Fruit fly (Drosophila melanogaster) whole organism, embryonic: ENCODE measurements around the gene CG34260.
A peak's percentile ranks its signal among the peaks of the same experiment; 100 is the strongest.

Source experiments
- Bteb2 ChIP-seq: fragments of 200-800 bp; sonication (Bioruptor generic); optimal IDR thresholded peaks from 2 replicates; lab custom pipeline; 2016; ENCODE audit warnings: missing biosample characterization, missing genetic modification characterization
- CG10209 ChIP-seq: fragments of 200-800 bp; sonication (Bioruptor generic); optimal IDR thresholded peaks from 3 replicates; lab custom pipeline; 2017; ENCODE audit warnings: missing biosample characterization, mild to moderate bottlenecking, missing genetic modification characterization, missing genetic modification reagents
- CG10654 ChIP-seq: fragments of 200-800 bp; sonication (Bioruptor generic); optimal IDR thresholded peaks from 2 replicates; lab custom pipeline; 2016; ENCODE audit warnings: missing biosample characterization, missing genetic modification characterization
- CG11247 ChIP-seq: fragments of 200-800 bp; sonication (Bioruptor generic); IDR thresholded peaks from 2 replicates; pipeline ENCODE4 v1.3.6; 2022; ENCODE audit warnings: missing biosample characterization, missing genetic modification characterization
- CG11504 ChIP-seq: fragments of 200-800 bp; sonication (Bioruptor generic); optimal IDR thresholded peaks from 3 replicates; lab custom pipeline; 2019; ENCODE audit warnings: missing biosample characterization, mild to moderate bottlenecking, missing genetic modification characterization, moderate library complexity
- CG12071 ChIP-seq: fragments of 200-800 bp; sonication (Bioruptor generic); optimal IDR thresholded peaks from 3 replicates; lab custom pipeline; 2018; ENCODE audit warnings: missing biosample characterization, mild to moderate bottlenecking, missing genetic modification characterization
- CG13296 ChIP-seq: fragments of 200-800 bp; sonication (Bioruptor generic); optimal IDR thresholded peaks from 3 replicates; lab custom pipeline; 2018; ENCODE audit warnings: missing biosample characterization, mild to moderate bottlenecking, missing genetic modification characterization
- CG13424 ChIP-seq: fragments of 200-800 bp; sonication (Bioruptor generic); optimal IDR thresholded peaks from 2 replicates; lab custom pipeline; 2019; ENCODE audit warnings: missing biosample characterization, mild to moderate bottlenecking, missing genetic modification characterization, moderate library complexity
- CG13775 ChIP-seq: fragments of 200-800 bp; sonication (Bioruptor generic); optimal IDR thresholded peaks from 3 replicates; lab custom pipeline; 2017; ENCODE audit warnings: missing biosample characterization, mild to moderate bottlenecking, missing genetic modification characterization
- CG13894 ChIP-seq: fragments of 200-800 bp; sonication (Bioruptor generic); optimal IDR thresholded peaks from 3 replicates; lab custom pipeline; 2018; ENCODE audit warnings: missing biosample characterization, mild to moderate bottlenecking, missing genetic modification characterization, moderate library complexity
- CG14014 ChIP-seq: fragments of 200-800 bp; sonication (Bioruptor generic); IDR thresholded peaks from 2 replicates; pipeline ENCODE4 v1.3.6; 2022; ENCODE audit warnings: missing biosample characterization, missing genetic modification characterization
- CG17361 ChIP-seq: fragments of 200-800 bp; sonication (Bioruptor generic); IDR thresholded peaks from 3 replicates; pipeline ENCODE4 v1.3.6; 2022; ENCODE audit warnings: missing biosample characterization, missing genetic modification characterization
- CG17385 ChIP-seq: fragments of 200-800 bp; sonication (Bioruptor generic); optimal IDR thresholded peaks from 3 replicates; lab custom pipeline; 2018; ENCODE audit warnings: missing biosample characterization, mild to moderate bottlenecking, missing genetic modification characterization
- CG2712 ChIP-seq: fragments of 200-800 bp; optimal IDR thresholded peaks from 3 replicates; lab custom pipeline; 2019; ENCODE audit warnings: missing biosample characterization, mild to moderate bottlenecking, missing genetic modification characterization, moderate library complexity
- CG4424 ChIP-seq: fragments of 200-800 bp; sonication (Bioruptor generic); optimal IDR thresholded peaks from 3 replicates; lab custom pipeline; 2016; ENCODE audit warnings: missing biosample characterization, missing genetic modification characterization
- CG6765 ChIP-seq: fragments of 200-800 bp; sonication (Bioruptor generic); optimal IDR thresholded peaks from 3 replicates; lab custom pipeline; 2017; ENCODE audit warnings: missing biosample characterization, mild to moderate bottlenecking, missing genetic modification characterization
- CG7839 ChIP-seq: fragments of 200-800 bp; sonication (Bioruptor generic); optimal IDR thresholded peaks from 3 replicates; lab custom pipeline; 2018; ENCODE audit warnings: missing biosample characterization, mild to moderate bottlenecking, missing genetic modification characterization, moderate library complexity
- CG8388 ChIP-seq: fragments of 200-800 bp; sonication (Bioruptor generic); optimal IDR thresholded peaks from 2 replicates; lab custom pipeline; 2019; ENCODE audit warnings: missing biosample characterization, mild to moderate bottlenecking, missing genetic modification characterization, moderate library complexity
- D19B ChIP-seq: fragments of 200-800 bp; sonication (Bioruptor generic); optimal IDR thresholded peaks from 2 replicates; lab custom pipeline; 2017; ENCODE audit warnings: missing biosample characterization, mild to moderate bottlenecking, missing genetic modification characterization
- E2f2 ChIP-seq: fragments of 200-800 bp; sonication (Bioruptor generic); IDR thresholded peaks from 2 replicates; pipeline ENCODE4 v1.3.6; 2022; ENCODE audit warnings: missing biosample characterization, missing genetic modification characterization
- Elba2 ChIP-seq: fragments of 200-800 bp; sonication (Bioruptor generic); optimal IDR thresholded peaks from 3 replicates; lab custom pipeline; 2016; ENCODE audit warnings: missing biosample characterization, missing genetic modification characterization
- Fer1 ChIP-seq: fragments of 200-800 bp; sonication (Bioruptor generic); optimal IDR thresholded peaks from 2 replicates; lab custom pipeline; 2017; ENCODE audit warnings: missing biosample characterization, mild to moderate bottlenecking, missing genetic modification characterization
- Gsc ChIP-seq: fragments of 200-800 bp; sonication (Bioruptor generic); IDR thresholded peaks from 2 replicates; pipeline ENCODE4 v1.3.6; 2022; ENCODE audit warnings: missing biosample characterization, missing genetic modification characterization
- Gug ChIP-seq: fragments of 200-800 bp; sonication (Bioruptor generic); IDR thresholded peaks from 4 replicates; pipeline ENCODE4 v1.3.6; 2022; ENCODE audit warnings: missing biosample characterization, missing genetic modification characterization
- Hsf ChIP-seq: fragments of 200-800 bp; sonication (Bioruptor generic); optimal IDR thresholded peaks from 3 replicates; lab custom pipeline; 2016; ENCODE audit warnings: missing biosample characterization, missing genetic modification characterization
- Lpt ChIP-seq: fragments of >200 bp; optimal IDR thresholded peaks from 2 replicates; lab custom pipeline; 2018; ENCODE audit warnings: missing biosample characterization, missing genetic modification characterization
- NFAT ChIP-seq: fragments of 200-800 bp; sonication (Bioruptor generic); IDR thresholded peaks from 2 replicates; pipeline ENCODE4 v1.3.6; 2022; ENCODE audit warnings: missing biosample characterization, missing genetic modification characterization
- Oli ChIP-seq: fragments of 200-800 bp; sonication (Bioruptor generic); optimal IDR thresholded peaks from 2 replicates; lab custom pipeline; 2018; ENCODE audit warnings: missing biosample characterization, mild to moderate bottlenecking, missing genetic modification characterization, moderate library complexity
- Pdp1 ChIP-seq, 2 experiments: fragments of 200-800 bp; sonication (Bioruptor generic); optimal IDR thresholded peaks; 3 replicates each; lab custom pipeline; 2016; ENCODE audit warnings: missing biosample characterization in 2 of 2, missing genetic modification characterization in 2 of 2, mild to moderate bottlenecking in 1 of 2, moderate library complexity in 1 of 2
- Rx ChIP-seq: fragments of 200-800 bp; sonication (Bioruptor generic); IDR thresholded peaks from 2 replicates; pipeline ENCODE4 v1.3.6; 2022; ENCODE audit warnings: missing biosample characterization, missing genetic modification characterization
- Sox100B ChIP-seq: fragments of 200-800 bp; sonication (Bioruptor generic); optimal IDR thresholded peaks from 3 replicates; lab custom pipeline; 2018; ENCODE audit warnings: missing biosample characterization, mild to moderate bottlenecking, missing genetic modification characterization
- Sox102F ChIP-seq: fragments of 200-800 bp; sonication (Bioruptor generic); optimal IDR thresholded peaks from 2 replicates; lab custom pipeline; 2018; ENCODE audit warnings: missing biosample characterization, mild to moderate bottlenecking, missing genetic modification characterization, moderate library complexity
- bcd ChIP-seq: fragments of 200-800 bp; sonication (Bioruptor generic); optimal IDR thresholded peaks from 2 replicates; lab custom pipeline; 2017; ENCODE audit warnings: missing biosample characterization, mild to moderate bottlenecking, missing genetic modification characterization
- caup ChIP-seq: fragments of 200-800 bp; sonication (Bioruptor generic); optimal IDR thresholded peaks from 3 replicates; lab custom pipeline; 2017; ENCODE audit warnings: missing biosample characterization, mild to moderate bottlenecking, missing genetic modification characterization, moderate library complexity; ENCODE audit not compliant: severe bottlenecking
- cwo ChIP-seq: fragments of 200-800 bp; sonication (Bioruptor generic); optimal IDR thresholded peaks from 3 replicates; lab custom pipeline; 2017; ENCODE audit warnings: missing biosample characterization, missing genetic modification characterization, mild to moderate bottlenecking, moderate library complexity, missing genetic modification reagents
- dysf ChIP-seq: fragments of 200-800 bp; sonication (Bioruptor generic); IDR thresholded peaks from 3 replicates; pipeline ENCODE4 v1.3.6; 2022; ENCODE audit warnings: missing biosample characterization, missing genetic modification characterization
- gem ChIP-seq: fragments of 200-800 bp; sonication (Bioruptor generic); optimal IDR thresholded peaks from 2 replicates; lab custom pipeline; 2019; ENCODE audit warnings: missing biosample characterization, mild to moderate bottlenecking, missing genetic modification characterization, moderate library complexity
- gro ChIP-seq: fragments of 200-800 bp; sonication (Bioruptor generic); optimal IDR thresholded peaks from 2 replicates; lab custom pipeline; 2016; ENCODE audit warnings: missing biosample characterization, missing genetic modification characterization
- lab ChIP-seq: fragments of 200-800 bp; sonication (Bioruptor generic); optimal IDR thresholded peaks from 3 replicates; lab custom pipeline; 2017; ENCODE audit warnings: missing biosample characterization, missing genetic modification characterization, mild to moderate bottlenecking, moderate library complexity, missing genetic modification reagents
- mam ChIP-seq: fragments of 200-800 bp; sonication (Bioruptor generic); optimal IDR thresholded peaks from 3 replicates; lab custom pipeline; 2016; ENCODE audit warnings: missing biosample characterization, missing genetic modification characterization
- nmo ChIP-seq: fragments of 200-800 bp; sonication (Bioruptor generic); optimal IDR thresholded peaks from 2 replicates; lab custom pipeline; 2018; ENCODE audit warnings: missing biosample characterization, mild to moderate bottlenecking, missing genetic modification characterization, moderate library complexity
- org-1 ChIP-seq: fragments of 200-800 bp; sonication (Bioruptor generic); optimal IDR thresholded peaks from 2 replicates; lab custom pipeline; 2017; ENCODE audit warnings: missing biosample characterization, missing genetic modification characterization
- run ChIP-seq: fragments of 200-800 bp; sonication (Bioruptor generic); optimal IDR thresholded peaks from 3 replicates; lab custom pipeline; 2018; ENCODE audit warnings: missing biosample characterization, mild to moderate bottlenecking, missing genetic modification characterization
- sens-2 ChIP-seq: fragments of 200-800 bp; sonication (Bioruptor generic); IDR thresholded peaks from 2 replicates; pipeline ENCODE4 v1.3.6; 2022; ENCODE audit warnings: missing biosample characterization, missing genetic modification characterization
- sisA ChIP-seq: fragments of 200-800 bp; sonication (Bioruptor generic); IDR thresholded peaks from 2 replicates; pipeline ENCODE4 v1.3.6; 2022; ENCODE audit warnings: missing biosample characterization, missing genetic modification characterization
- ssp ChIP-seq: fragments of 200-800 bp; sonication (Bioruptor generic); IDR thresholded peaks from 2 replicates; pipeline ENCODE4 v1.3.6; 2022; ENCODE audit warnings: missing biosample characterization, missing genetic modification characterization
- tgo ChIP-seq: fragments of 200-800 bp; sonication (Bioruptor generic); IDR thresholded peaks from 3 replicates; pipeline ENCODE4 v1.3.6; 2022; ENCODE audit warnings: missing biosample characterization, missing genetic modification characterization
- unc-4 ChIP-seq: fragments of 200-800 bp; sonication (Bioruptor generic); IDR thresholded peaks from 2 replicates; pipeline ENCODE4 v1.3.6; 2022; ENCODE audit warnings: missing biosample characterization, missing genetic modification characterization; ENCODE audit not compliant: partially characterized antibody
- unpg ChIP-seq: fragments of 200-800 bp; sonication (Bioruptor generic); optimal IDR thresholded peaks from 3 replicates; lab custom pipeline; 2018; ENCODE audit warnings: missing biosample characterization, mild to moderate bottlenecking, missing genetic modification characterization, moderate library complexity
- wor ChIP-seq: fragments of 200-800 bp; sonication (Bioruptor generic); IDR thresholded peaks from 2 replicates; pipeline ENCODE4 v1.3.6; 2022; ENCODE audit warnings: missing biosample characterization, missing genetic modification characterization

CG34260 gene

dm6 chr3L:20747299-20747925 is 33.5 kb downstream of the CG34260 start (continued):
- no peak for TF ChIP-seq wor (GFP tag; lab: Robert Waterston, UW)
- peak; percentile 2 for TF ChIP-seq CG10209 (GFP tag; lab: Kevin White, UChicago)
- no peak for TF ChIP-seq ssp (GFP tag; lab: Robert Waterston, UW)
- peak; percentile 7 for TF ChIP-seq nmo (GFP tag; lab: Kevin White, UChicago)
- peak; percentile 54 for TF ChIP-seq lab (GFP tag; lab: Kevin White, UChicago)
- TF ChIP-seq CG13296 (GFP tag; lab: Kevin White, UChicago): peak; percentile 22
- peak; percentile 33 for TF ChIP-seq Hsf (GFP tag; lab: Kevin White, UChicago)
- TF ChIP-seq CG6765 (GFP tag; lab: Kevin White, UChicago): peak; percentile 2
- TF ChIP-seq tgo: no peak
- peak; percentile 47 for TF ChIP-seq cwo
- TF ChIP-seq CG17361 (GFP tag; lab: Robert Waterston, UW): 0 out of 3 replicates have a peak, but pooled peaks have one; percentile 28
- peak; percentile 44 for TF ChIP-seq CG7839 (tag; lab: Kevin White, UChicago)
- no peak for TF ChIP-seq Elba2 (GFP tag; lab: Kevin White, UChicago)
- TF ChIP-seq CG12071 (GFP tag; lab: Kevin White, UChicago): no peak
- peak; percentile 9 for TF ChIP-seq CG10654 (GFP tag; lab: Kevin White, UChicago)
- peak; percentile 1 for TF ChIP-seq CG13775 (GFP tag; lab: Kevin White, UChicago)
- peak; percentile 12 for TF ChIP-seq Sox100B (GFP tag; lab: Kevin White, UChicago)
- peak; percentile 50 for TF ChIP-seq gem (tag; lab: Kevin White, UChicago)
- TF ChIP-seq org-1: no peak
- no peak for TF ChIP-seq Rx (GFP tag; lab: Robert Waterston, UW)
- TF ChIP-seq Gug (GFP tag; lab: Robert Waterston, UW): no peak
- no peak for TF ChIP-seq D19B
- no peak for TF ChIP-seq CG4424 (GFP tag; lab: Kevin White, UChicago)
- TF ChIP-seq unc-4 (GFP tag; lab: Robert Waterston, UW): no peak
- no peak for TF ChIP-seq NFAT
- peak; percentile 58 for TF ChIP-seq CG11504
- TF ChIP-seq mam (GFP tag; lab: Kevin White, UChicago): peak; percentile 10
- peak; percentile 25 for TF ChIP-seq Fer1 (GFP tag; lab: Kevin White, UChicago)
- TF ChIP-seq CG2712 (tag; lab: Kevin White, UChicago): peak; percentile 12
- TF ChIP-seq caup (GFP tag; lab: Kevin White, UChicago): peak; percentile 27
- TF ChIP-seq unpg (GFP tag; lab: Kevin White, UChicago): peak; percentile 5
- TF ChIP-seq sens-2 (GFP tag; lab: Robert Waterston, UW): no peak
- TF ChIP-seq CG11247 (GFP tag; lab: Robert Waterston, UW): 0 out of 2 replicates have a peak, but pooled peaks have one; percentile 7
- TF ChIP-seq Lpt (GFP tag; lab: Kevin White, UChicago): no peak
- TF ChIP-seq E2f2 (GFP tag; lab: Robert Waterston, UW): no peak
- TF ChIP-seq CG13424 (tag; lab: Kevin White, UChicago): peak; percentile 46
- peak; percentile 7 for TF ChIP-seq CG17385 (GFP tag; lab: Kevin White, UChicago)
- peak; percentile 33 for TF ChIP-seq Oli (tag; lab: Kevin White, UChicago)
- no peak for TF ChIP-seq Gsc (GFP tag; lab: Robert Waterston, UW)
- peak in 1 of 2 experiments; percentile 1 for TF ChIP-seq Pdp1 (GFP tag; optimal IDR thresholded peaks at IDR 0.05; lab: Kevin White, UChicago)
- no peak for TF ChIP-seq CG8388 (GFP tag; lab: Kevin White, UChicago)
- no peak for TF ChIP-seq sisA (GFP tag; lab: Robert Waterston, UW)
- TF ChIP-seq bcd: peak; percentile 19
- no peak for TF ChIP-seq gro
- TF ChIP-seq CG14014 (GFP tag; lab: Robert Waterston, UW): no peak
- TF ChIP-seq run (tag; lab: Kevin White, UChicago): no peak
- peak; percentile 38 for TF ChIP-seq Sox102F (GFP tag; lab: Kevin White, UChicago)
- TF ChIP-seq dysf (GFP tag; lab: Robert Waterston, UW): 0 out of 3 replicates have a peak, but pooled peaks have one; percentile 35
- peak; percentile 86 for TF ChIP-seq CG13894 (tag; lab: Kevin White, UChicago)
- no peak for TF ChIP-seq Bteb2 (GFP tag; lab: Kevin White, UChicago)
